Fruit fly (Drosophila melanogaster): ENCODE measurements around the gene mrn.

mrn gene

dm6 chr3L:15532368-15533030, 47.8 kb downstream of the mrn start (continued):
- TF ChIP-seq sc (optimal IDR thresholded peaks at IDR 0.05) (no peak), sc (GFP tag; optimal IDR thresholded peaks at IDR 0.05) (no peak), org-1 (GFP tag; optimal IDR thresholded peaks at IDR 0.05) (no peak), CG8089 (GFP tag; optimal IDR thresholded peaks at IDR 0.05) (no peak), Usf (GFP tag; optimal IDR thresholded peaks at IDR 0.05) (no peak), Xbp1 (GFP tag; optimal IDR thresholded peaks at IDR 0.05) (peak; percentile 3), CG3847 (GFP tag; IDR thresholded peaks at IDR 0.05) (no peak), lilli (GFP tag; optimal IDR thresholded peaks at IDR 0.05) (no peak), dysf (GFP tag; IDR thresholded peaks at IDR 0.05) (peak; percentile 68), fu2 (GFP tag; optimal IDR thresholded peaks at IDR 0.05) (no peak), sug (tag; optimal IDR thresholded peaks at IDR 0.05) (peak; percentile 14), dpn (GFP tag; optimal IDR thresholded peaks at IDR 0.05) (no peak), ato (GFP tag; IDR thresholded peaks at IDR 0.05; ENCODE audit: partially characterized antibody) (no peak), zen2 (GFP tag; IDR thresholded peaks at IDR 0.05; ENCODE audit: partially characterized antibody) (no peak), bowl (GFP tag; IDR thresholded peaks at IDR 0.05) (no peak), danr (GFP tag; IDR thresholded peaks at IDR 0.05) (0 out of 2 replicates have a peak, but pooled peaks have one; percentile 28), dimm (GFP tag; IDR thresholded peaks at IDR 0.05) (0 out of 2 replicates have a peak, but pooled peaks have one; percentile 23), pb (GFP tag; optimal IDR thresholded peaks at IDR 0.05) (no peak), CG3995 (GFP tag; optimal IDR thresholded peaks at IDR 0.05) (no peak), CG10959 (GFP tag; IDR thresholded peaks at IDR 0.05) (peak; percentile 24; the same call in 1 of the 2 replicates), CG14965 (GFP tag; optimal IDR thresholded peaks at IDR 0.05; ENCODE audit: borderline replicate concordance) (no peak), chm (GFP tag; IDR thresholded peaks at IDR 0.05) (peak; percentile 23; the same call in 1 of the 2 replicates), CG15514 (GFP tag; optimal IDR thresholded peaks at IDR 0.05) (no peak), CG10267 (tag; optimal IDR thresholded peaks at IDR 0.05) (peak; percentile 46), ewg (GFP tag; optimal IDR thresholded peaks at IDR 0.05) (no peak), CG6689 (GFP tag; IDR thresholded peaks at IDR 0.05) (peak; percentile 34; the same call in 1 of the 2 replicates), CG11456 (GFP tag; IDR thresholded peaks at IDR 0.05) (0 out of 3 replicates have a peak, but pooled peaks have one; percentile 43), Fer3 (tag; optimal IDR thresholded peaks at IDR 0.05) (peak; percentile 16), Chrac-16 (GFP tag; optimal IDR thresholded peaks at IDR 0.05) (peak; percentile 1), NK7.1 (GFP tag; optimal IDR thresholded peaks at IDR 0.05) (no peak), CG13296 (GFP tag; optimal IDR thresholded peaks at IDR 0.05) (no peak), fd96Cb (tag; optimal IDR thresholded peaks at IDR 0.05) (peak; percentile 66), CG2875 (GFP tag; optimal IDR thresholded peaks at IDR 0.05) (no peak), CG1832 (GFP tag; optimal IDR thresholded peaks at IDR 0.05) (no peak), CG9609 (GFP tag; optimal IDR thresholded peaks at IDR 0.05) (no peak), jigr1 (GFP tag; IDR thresholded peaks at IDR 0.05) (no peak), HmgD (GFP tag; optimal IDR thresholded peaks at IDR 0.05) (no peak), Six4 (GFP tag; optimal IDR thresholded peaks at IDR 0.05) (peak; percentile 44), Elba2 (GFP tag; optimal IDR thresholded peaks at IDR 0.05) (no peak), trem (tag; optimal IDR thresholded peaks at IDR 0.05) (peak; percentile 43), MTF-1 (GFP tag; optimal IDR thresholded peaks at IDR 0.05; ENCODE audit: borderline replicate concordance) (no peak), CG3407 (GFP tag; optimal IDR thresholded peaks at IDR 0.05) (no peak), hbn (GFP tag; IDR thresholded peaks at IDR 0.05; ENCODE audit: partially characterized antibody) (no peak), CG2120 (GFP tag; optimal IDR thresholded peaks at IDR 0.05) (no peak), CG15073 (GFP tag; optimal IDR thresholded peaks at IDR 0.05) (no peak), CG1233 (GFP tag; optimal IDR thresholded peaks at IDR 0.05) (peak; percentile 19), CG5953 (GFP tag; IDR thresholded peaks at IDR 0.05) (no peak), CG10979 (tag; optimal IDR thresholded peaks at IDR 0.05) (peak; percentile 57), ap (GFP tag; IDR thresholded peaks at IDR 0.05) (no peak), ham (GFP tag; IDR thresholded peaks at IDR 0.05) (no peak)

Measured in whole organism, embryonic.